Worm (Caenorhabditis elegans) whole organism, midembryonic: ENCODE data around the gene nspg-8.

Experiments used
- cog-1 ChIP-seq: sonication (generic microtip); optimal IDR thresholded peaks from 2 replicates; lab custom pipeline; 2016; ENCODE audit warnings: missing genetic modification characterization, missing compliant biosample characterization
- med-1 ChIP-seq: sonication (generic microtip); optimal IDR thresholded peaks from 2 replicates; lab custom pipeline; 2017; ENCODE audit warnings: missing genetic modification characterization, mild to moderate bottlenecking, missing compliant biosample characterization, antibody characterized with exemption, missing genetic modification reagents; ENCODE audit not compliant: insufficient read depth
- ref-1 ChIP-seq: fragments of 200-800 bp; sonication (Bioruptor generic); conservative IDR thresholded peaks from 2 replicates; pipeline ENCODE4 v1.3.6; 2022; ENCODE audit warnings: missing genetic modification reagents, missing genetic modification characterization, missing compliant biosample characterization
- ztf-23 ChIP-seq: fragments of 200-800 bp; sonication (Bioruptor generic); IDR thresholded peaks from 2 replicates; pipeline ENCODE4 v1.3.6; 2022; ENCODE audit warnings: missing genetic modification reagents, missing genetic modification characterization, missing compliant biosample characterization
- ztf-29 ChIP-seq: fragments of 200-800 bp; sonication (Bioruptor generic); IDR thresholded peaks from 2 replicates; pipeline ENCODE4 v1.3.6; 2022; ENCODE audit warnings: missing genetic modification reagents, missing genetic modification characterization, missing compliant biosample characterization

ce11 chrIII:1193326-1193862 lies 11.5 kb downstream of the nspg-8 start, which contains the start of gene Y119D3B.14:
- TF ChIP-seq ztf-23 (GFP tag; lab: Robert Waterston, UW) (no peak), med-1 (no peak), ztf-29 (GFP tag; lab: Robert Waterston, UW) (no peak), cog-1 (tag; lab: Kevin White, UChicago) (no peak), ref-1 (GFP tag; lab: Robert Waterston, UW) (no peak)
